Fruit fly (Drosophila melanogaster): Measurements from ENCODE around the gene CG31688.
A peak's percentile ranks its signal among the peaks of the same experiment; 100 is the strongest.

CG31688 gene

DNA sequence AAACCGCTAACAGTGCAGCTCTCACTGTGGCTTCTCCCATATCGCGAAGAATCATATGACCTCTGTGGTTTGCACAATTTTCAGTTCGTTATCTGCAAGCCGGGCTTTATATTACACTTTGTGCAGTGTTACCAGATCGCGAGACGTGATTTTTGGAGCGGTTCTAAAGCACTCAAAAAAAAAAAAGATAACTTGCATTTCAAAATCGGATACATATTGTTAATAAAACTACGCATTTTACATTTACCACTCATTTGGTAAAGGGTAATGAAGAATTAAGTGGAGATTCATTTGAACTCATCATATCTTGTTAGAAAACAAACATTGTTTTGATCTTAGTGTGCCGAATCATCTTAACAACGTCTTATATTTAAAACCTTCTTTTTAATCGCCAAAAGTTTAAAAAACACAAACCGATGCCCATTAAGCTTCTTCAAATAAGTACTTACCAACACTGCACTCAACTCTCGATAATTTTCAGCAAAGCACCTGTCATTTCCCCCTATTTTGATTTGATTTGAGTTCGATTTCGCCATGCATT, 37.4 kb downstream of the CG31688 start, which contains the start of gene CG2493 (continued):
- TF ChIP-seq ara (GFP tag; IDR thresholded peaks at IDR 0.05) (no peak), nom (GFP tag; optimal IDR thresholded peaks at IDR 0.05) (peak; percentile 37), CHES-1-like (GFP tag; optimal IDR thresholded peaks at IDR 0.05) (no peak), fd102C (GFP tag; optimal IDR thresholded peaks at IDR 0.05) (no peak), h (optimal IDR thresholded peaks at IDR 0.05) (no peak), bcd (GFP tag; optimal IDR thresholded peaks at IDR 0.05) (peak; percentile 30), Opbp (GFP tag; IDR thresholded peaks at IDR 0.05; ENCODE audit: partially characterized antibody) (no peak), CG3995 (GFP tag; optimal IDR thresholded peaks at IDR 0.05) (peak; percentile 43), CG12299 (tag; optimal IDR thresholded peaks at IDR 0.05) (no peak), slou (GFP tag; optimal IDR thresholded peaks at IDR 0.05) (no peak), CG1233 (GFP tag; optimal IDR thresholded peaks at IDR 0.05) (no peak), CG34224 (GFP tag; IDR thresholded peaks at IDR 0.05; ENCODE audit: partially characterized antibody) (no peak), ewg (GFP tag; optimal IDR thresholded peaks at IDR 0.05) (no peak), zen (tag; optimal IDR thresholded peaks at IDR 0.05) (peak; percentile 26), CG6254 (GFP tag; optimal IDR thresholded peaks at IDR 0.05) (peak; percentile 23), Adf1 (GFP tag; IDR thresholded peaks at IDR 0.05) (no peak), CG11093 (GFP tag; IDR thresholded peaks at IDR 0.05) (no peak), mirr (GFP tag; optimal IDR thresholded peaks at IDR 0.05) (no peak), sr (GFP tag; IDR thresholded peaks at IDR 0.05) (no peak), CG14014 (GFP tag; IDR thresholded peaks at IDR 0.05) (no peak), Blimp-1 (GFP tag; optimal IDR thresholded peaks at IDR 0.05) (peak; percentile 47), slbo (GFP tag; IDR thresholded peaks at IDR 0.05) (no peak), HLHmδ (GFP tag; optimal IDR thresholded peaks at IDR 0.05) (no peak), CG15696 (tag; optimal IDR thresholded peaks at IDR 0.05) (peak; percentile 26), lab (GFP tag; optimal IDR thresholded peaks at IDR 0.05) (peak; percentile 65), az2 (GFP tag; optimal IDR thresholded peaks at IDR 0.05) (no peak), CG13624 (GFP tag; optimal IDR thresholded peaks at IDR 0.05) (peak; percentile 20), row (GFP tag; IDR thresholded peaks at IDR 0.05) (0 out of 3 replicates have a peak, but pooled peaks have one; percentile 11), crc (GFP tag; optimal IDR thresholded peaks at IDR 0.05) (no peak), stc (GFP tag; IDR thresholded peaks at IDR 0.05) (no peak), Xbp1 (GFP tag; optimal IDR thresholded peaks at IDR 0.05) (no peak), CG5245 (GFP tag; optimal IDR thresholded peaks at IDR 0.05) (no peak), cato (GFP tag; optimal IDR thresholded peaks at IDR 0.05; ENCODE audit: borderline replicate concordance) (no peak), fu2 (GFP tag; optimal IDR thresholded peaks at IDR 0.05) (no peak), PHDP (tag; optimal IDR thresholded peaks at IDR 0.05) (no peak), CG14667 (GFP tag; IDR thresholded peaks at IDR 0.05) (no peak), CG10274 (GFP tag; optimal IDR thresholded peaks at IDR 0.05) (no peak), fd64A (GFP tag; optimal IDR thresholded peaks at IDR 0.05) (no peak), CG9215 (GFP tag; IDR thresholded peaks at IDR 0.05) (no peak), cad (GFP tag; optimal IDR thresholded peaks at IDR 0.05) (no peak), CG7271 (tag; optimal IDR thresholded peaks at IDR 0.05) (no peak)

DNA sequence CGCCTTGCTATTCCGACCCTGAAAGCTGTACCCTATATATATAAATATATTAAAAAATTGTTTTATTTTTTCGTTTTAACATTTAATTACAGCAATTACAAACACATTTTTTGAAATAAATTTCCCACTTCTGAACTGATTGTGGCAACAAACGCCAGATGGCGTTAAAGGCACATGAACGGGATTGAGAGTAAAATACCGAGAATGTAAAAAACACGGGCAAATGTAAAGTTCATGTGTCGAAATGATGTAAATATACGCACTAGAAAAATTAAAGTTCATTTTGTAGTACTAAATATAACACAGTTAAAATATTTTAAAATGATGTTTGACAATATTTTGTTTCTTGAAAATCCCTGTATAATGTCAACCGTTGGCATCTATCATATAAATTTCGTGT, 38.4 kb downstream of the CG31688 start:
- TF ChIP-seq CG14710 (tag; optimal IDR thresholded peaks at IDR 0.05) (peak; percentile 34), prd (optimal IDR thresholded peaks at IDR 0.05) (no peak), prd (GFP tag; IDR thresholded peaks at IDR 0.05) (no peak), lola (GFP tag; optimal IDR thresholded peaks at IDR 0.05) (no peak), CG9932 (GFP tag; IDR thresholded peaks at IDR 0.05) (peak; percentile 17; the same call in 1 of the 2 replicates), CG33557 (GFP tag; optimal IDR thresholded peaks at IDR 0.05) (peak; percentile 32), Meics (GFP tag; optimal IDR thresholded peaks at IDR 0.05) (peak; percentile 44), nmo (GFP tag; optimal IDR thresholded peaks at IDR 0.05) (peak; percentile 21), zen (tag; optimal IDR thresholded peaks at IDR 0.05) (peak; percentile 58), CG6175 (GFP tag; IDR thresholded peaks at IDR 0.05) (no peak), CG10565 (GFP tag; optimal IDR thresholded peaks at IDR 0.05) (no peak), chn (GFP tag; optimal IDR thresholded peaks at IDR 0.05) (no peak), tap (tag; optimal IDR thresholded peaks at IDR 0.05) (peak; percentile 7)
